Fruit fly (Drosophila melanogaster): ENCODE results near the gene CG7215.
A peak's percentile ranks its signal among the peaks of the same experiment; 100 is the strongest.

Gene CG7215

DNA sequence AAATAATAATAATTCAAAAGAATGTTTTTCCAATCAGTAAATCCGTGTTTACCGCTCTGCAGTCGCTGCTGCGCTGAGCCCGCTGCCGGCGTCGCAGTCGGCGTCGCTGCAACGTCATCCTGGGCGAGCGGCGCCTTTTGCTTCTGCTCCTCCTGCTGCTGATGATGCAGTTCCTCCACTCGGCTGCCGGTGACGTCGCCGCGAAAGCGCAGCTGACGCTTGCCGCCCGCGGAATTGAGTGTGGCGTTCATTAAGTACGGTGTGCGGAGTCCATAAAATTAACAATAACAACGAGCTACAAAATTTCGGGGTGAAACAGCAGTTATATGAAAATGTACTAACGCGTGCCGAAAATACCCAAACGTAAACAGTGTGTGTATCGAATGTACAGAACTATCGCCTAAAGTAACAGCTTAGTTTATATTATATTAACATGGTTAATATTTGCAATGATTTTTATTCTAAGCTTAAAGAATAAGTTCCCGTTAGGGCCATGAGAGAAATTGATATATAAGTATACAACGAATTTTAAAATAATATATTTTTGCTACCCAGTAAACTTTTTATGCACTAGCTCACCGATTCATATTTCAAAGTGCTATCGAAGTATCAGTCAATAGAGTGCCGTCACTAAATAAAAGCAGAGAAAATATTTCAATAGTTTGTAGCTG, 2.9 kb downstream of the CG7215 start, which contains the start of the genes CG7218 and Cbp20 (continued):
- TF ChIP-seq CG4360 (GFP tag; IDR thresholded peaks at IDR 0.05) (peak; percentile 42; the same call in 1 of the 2 replicates), hb (GFP tag; IDR thresholded peaks at IDR 0.05; ENCODE audit: partially characterized antibody) (peak; percentile 76), Usf (GFP tag; optimal IDR thresholded peaks at IDR 0.05) (peak; percentile 18), CG1024 (GFP tag; IDR thresholded peaks at IDR 0.05) (peak; percentile 56; the same call in 1 of the 2 replicates), ewg (GFP tag; optimal IDR thresholded peaks at IDR 0.05) (no peak), Deaf1 (tag; optimal IDR thresholded peaks at IDR 0.05) (peak; percentile 47), CG6272 (GFP tag; IDR thresholded peaks at IDR 0.05) (peak; percentile 66), CG14667 (GFP tag; IDR thresholded peaks at IDR 0.05) (peak; percentile 58; the same call in 1 of the 2 replicates), CG31441 (GFP tag; IDR thresholded peaks at IDR 0.05) (peak; percentile 65), Gsc (GFP tag; IDR thresholded peaks at IDR 0.05) (no peak), slp2 (GFP tag; optimal IDR thresholded peaks at IDR 0.05) (peak; percentile 8), CG10654 (GFP tag; optimal IDR thresholded peaks at IDR 0.05) (peak; percentile 50), pnt (GFP tag; optimal IDR thresholded peaks at IDR 0.05) (peak; percentile 21), BtbVII (GFP tag; optimal IDR thresholded peaks at IDR 0.05) (no peak), grau (tag; optimal IDR thresholded peaks at IDR 0.05) (peak; percentile 71), CG31224 (GFP tag; IDR thresholded peaks at IDR 0.05) (peak; percentile 65), lola (GFP tag; optimal IDR thresholded peaks at IDR 0.05) (peak in 1 of 3 experiments; percentile 60), pan (optimal IDR thresholded peaks at IDR 0.05) (no peak), pan (GFP tag; optimal IDR thresholded peaks at IDR 0.05 in 1 of 2, IDR thresholded peaks at IDR 0.05 in 1 of 2) (peak in 1 of 2 experiments; percentile 82), Trl (optimal IDR thresholded peaks at IDR 0.05) (no peak), Trl (GFP tag; optimal IDR thresholded peaks at IDR 0.05) (peak; percentile 58), CG7372 (GFP tag; IDR thresholded peaks at IDR 0.05) (peak; percentile 45; the same call in 1 of the 2 replicates), CG2678 (tag; optimal IDR thresholded peaks at IDR 0.05) (peak; percentile 78), CG18619 (GFP tag; optimal IDR thresholded peaks at IDR 0.05) (peak; percentile 50), sim (GFP tag; IDR thresholded peaks at IDR 0.05) (no peak), CG10543 (GFP tag; optimal IDR thresholded peaks at IDR 0.05) (peak; percentile 52), nom (GFP tag; optimal IDR thresholded peaks at IDR 0.05) (no peak), phol (tag; optimal IDR thresholded peaks at IDR 0.05) (peak; percentile 64), HLH3B (GFP tag; IDR thresholded peaks at IDR 0.05) (peak; percentile 68), Atf3 (GFP tag; optimal IDR thresholded peaks at IDR 0.05) (peak; percentile 51), kni (GFP tag; optimal IDR thresholded peaks at IDR 0.05) (peak; percentile 19), CG31388 (GFP tag; optimal IDR thresholded peaks at IDR 0.05) (peak; percentile 29), CG17361 (GFP tag; IDR thresholded peaks at IDR 0.05) (peak; percentile 80), CG3407 (GFP tag; optimal IDR thresholded peaks at IDR 0.05) (no peak), CG18599 (GFP tag; optimal IDR thresholded peaks at IDR 0.05) (peak; percentile 71), Hey (tag; optimal IDR thresholded peaks at IDR 0.05) (no peak), D19A (tag; optimal IDR thresholded peaks at IDR 0.05) (peak; percentile 32), CG4282 (GFP tag; optimal IDR thresholded peaks at IDR 0.05) (peak; percentile 42), CG2116 (GFP tag; optimal IDR thresholded peaks at IDR 0.05) (peak; percentile 83), MTF-1 (GFP tag; optimal IDR thresholded peaks at IDR 0.05; ENCODE audit: borderline replicate concordance) (peak; percentile 14), CG11398 (GFP tag; optimal IDR thresholded peaks at IDR 0.05) (no peak), CG16813 (GFP tag; IDR thresholded peaks at IDR 0.05; ENCODE audit: partially characterized antibody) (peak; percentile 85), CG15011 (GFP tag; optimal IDR thresholded peaks at IDR 0.05) (no peak), shn (GFP tag; optimal IDR thresholded peaks at IDR 0.05) (peak; percentile 53), pb (GFP tag; optimal IDR thresholded peaks at IDR 0.05) (no peak), vvl (GFP tag; IDR thresholded peaks at IDR 0.05) (peak; percentile 82), bab2 (GFP tag; optimal IDR thresholded peaks at IDR 0.05) (peak; percentile 46), Ets97D (GFP tag; optimal IDR thresholded peaks at IDR 0.05) (peak; percentile 60), ab (GFP tag; optimal IDR thresholded peaks at IDR 0.05) (no peak), stwl (tag; optimal IDR thresholded peaks at IDR 0.05) (peak; percentile 60)
